Worm (Caenorhabditis elegans): ENCODE data around the gene F37A4.3.

F37A4.3 gene

ce11 chrIII:6709983-6710382 is 8.4 kb upstream of the F37A4.3 start, which contains the start of gene isw-1 (continued):
- TF ChIP-seq cebp-1 (GFP tag; IDR thresholded peaks at IDR 0.05) = no peak
- no peak for TF ChIP-seq cebp-1 (tag; optimal IDR thresholded peaks at IDR 0.05)
- peak; percentile 30 for TF ChIP-seq attf-5 (GFP tag; optimal IDR thresholded peaks at IDR 0.05)
- TF ChIP-seq tbp1 (GFP tag; optimal IDR thresholded peaks at IDR 0.05) = no peak
- no peak for TF ChIP-seq F10E7.11 (tag; optimal IDR thresholded peaks at IDR 0.05)
- 0 out of 2 replicates have a peak, but pooled peaks have one; percentile 18 for TF ChIP-seq C17E4.6 (GFP tag; IDR thresholded peaks at IDR 0.05)
- TF ChIP-seq nfya-1 (tag; optimal IDR thresholded peaks at IDR 0.05; ENCODE audit: borderline replicate concordance, insufficient read depth) = no peak
- TF ChIP-seq ceh-79 (tag; optimal IDR thresholded peaks at IDR 0.05) = no peak
- TF ChIP-seq xnd-1 (tag; optimal IDR thresholded peaks at IDR 0.05) = peak; percentile 85
- no peak for TF ChIP-seq ztf-3 (GFP tag; optimal IDR thresholded peaks at IDR 0.05)
- TF ChIP-seq ztf-26 (tag; optimal IDR thresholded peaks at IDR 0.05) = no peak
- peak; percentile 98 for TF ChIP-seq dpl-1 (GFP tag; optimal IDR thresholded peaks at IDR 0.05)
- TF ChIP-seq Y67H2A.10 (GFP tag; conservative IDR thresholded peaks at IDR 0.05) = no peak
- TF ChIP-seq F57C9.4 (tag; optimal IDR thresholded peaks at IDR 0.05) = no peak
- peak; percentile 69 for TF ChIP-seq tlf-1 (GFP tag; optimal IDR thresholded peaks at IDR 0.05)
- no peak for TF ChIP-seq mel-28 (tag; optimal IDR thresholded peaks at IDR 0.05; ENCODE audit: borderline replicate concordance)
- no peak for TF ChIP-seq nhr-27 (tag; optimal IDR thresholded peaks at IDR 0.05)
- TF ChIP-seq aptf-3 (GFP tag; IDR thresholded peaks at IDR 0.05) = no peak
- TF ChIP-seq zfh-2 (GFP tag; conservative IDR thresholded peaks at IDR 0.05) = no peak
- TF ChIP-seq snpc-4 (GFP tag; optimal IDR thresholded peaks at IDR 0.05) = no peak
- no peak for TF ChIP-seq snpc-4 (tag; optimal IDR thresholded peaks at IDR 0.05)
- no peak for TF ChIP-seq nfya-2 (GFP tag; IDR thresholded peaks at IDR 0.05)
- TF ChIP-seq ceh-91 (GFP tag; IDR thresholded peaks at IDR 0.05) = peak; percentile 92
- TF ChIP-seq snpc-3.4 (tag; optimal IDR thresholded peaks at IDR 0.05) = peak; percentile 85
- peak; percentile 75 for TF ChIP-seq F33H1.4 (GFP tag; IDR thresholded peaks at IDR 0.05)
- TF ChIP-seq ets-4 (GFP tag; optimal IDR thresholded peaks at IDR 0.05) = no peak
- no peak for TF ChIP-seq lsy-27 (tag; optimal IDR thresholded peaks at IDR 0.05; ENCODE audit: borderline replicate concordance, insufficient read depth)
- TF ChIP-seq repo-1 (tag; optimal IDR thresholded peaks at IDR 0.05) = no peak
- TF ChIP-seq Y53F4B.3 (GFP tag; IDR thresholded peaks at IDR 0.05) = no peak
- peak; percentile 91 for TF ChIP-seq madf-8 (GFP tag; conservative IDR thresholded peaks at IDR 0.05)
- TF ChIP-seq hsf-1 (GFP tag; IDR thresholded peaks at IDR 0.05) = peak; percentile 82
- TF ChIP-seq B0019.2 (GFP tag; conservative IDR thresholded peaks at IDR 0.05) = peak; percentile 90
- peak; percentile 84 for TF ChIP-seq D2030.7 (GFP tag; IDR thresholded peaks at IDR 0.05)
- no peak for TF ChIP-seq somi-1 (GFP tag; optimal IDR thresholded peaks at IDR 0.05)
- peak; percentile 65; the same call in 1 of the 2 replicates for TF ChIP-seq mcd-1 (GFP tag; IDR thresholded peaks at IDR 0.05)
- TF ChIP-seq fkh-3 (tag; optimal IDR thresholded peaks at IDR 0.05) = no peak
- no peak for TF ChIP-seq B0035.1 (tag; optimal IDR thresholded peaks at IDR 0.05)
- TF ChIP-seq sptf-2 (GFP tag; optimal IDR thresholded peaks at IDR 0.05) = no peak
- TF ChIP-seq zim-3 (tag; optimal IDR thresholded peaks at IDR 0.05) = no peak

- TF ChIP-seq pbrm-1 (GFP tag; IDR thresholded peaks at IDR 0.05) (no peak), mel-28 (tag; optimal IDR thresholded peaks at IDR 0.05; ENCODE audit: borderline replicate concordance) (no peak), C06A6.2 (GFP tag; conservative IDR thresholded peaks at IDR 0.05) (no peak)
Observed at ce11 chrIII:6711590-6711989, 6.8 kb upstream of the F37A4.3 start, which contains the start of gene F37A4.5. Gene F37A4.5, plus strand, starts transcription at chrIII:6711890.
